Fruit fly (Drosophila melanogaster) whole organism, larva: ENCODE data around the gene CG46396.

ENCODE experiments used
- noc ChIP-seq: fragments of 200-800 bp; sonication (Bioruptor generic); optimal IDR thresholded peaks from 3 replicates; lab custom pipeline; 2019; ENCODE audit warnings: missing biosample characterization, mild to moderate bottlenecking, missing genetic modification characterization, moderate library complexity

The CG46396 gene

dm6 chr3R:6351181-6351580, 47.3 kb downstream of the CG46396 start:
- no peak for TF ChIP-seq noc

dm6 chr3R:6351696-6352378, 48.0 kb downstream of the CG46396 start:
- TF ChIP-seq noc, result peak; percentile 19

dm6 chr3R:6352436-6352835, 48.6 kb downstream of the CG46396 start:
- TF ChIP-seq noc, result no peak

- peak; percentile 15 for TF ChIP-seq noc
Observed at dm6 chr3R:6352893-6353623, 49.2 kb downstream of the CG46396 start.

dm6 chr3R:6353624-6354352, 50.0 kb downstream of the CG46396 start:
- TF ChIP-seq noc, result peak; percentile 91
